Fruit fly (Drosophila melanogaster) whole organism, adult: ENCODE results near the gene Cpr72Ec.

Source experiments
- CG11617 ChIP-seq: fragments of 200-800 bp; sonication (Bioruptor generic); optimal IDR thresholded peaks from 2 replicates; lab custom pipeline; 2017; ENCODE audit warnings: mild to moderate bottlenecking, missing biosample characterization, missing genetic modification reagents, missing genetic modification characterization
- CG12768 ChIP-seq: fragments of 200-800 bp; sonication (Bioruptor generic); optimal IDR thresholded peaks from 2 replicates; lab custom pipeline; 2017; ENCODE audit warnings: missing biosample characterization, missing genetic modification characterization, mild to moderate bottlenecking, moderate library complexity, missing genetic modification reagents
- CG14711 ChIP-seq: fragments of 200-800 bp; sonication (Bioruptor generic); optimal IDR thresholded peaks from 2 replicates; lab custom pipeline; 2018; ENCODE audit warnings: missing biosample characterization, mild to moderate bottlenecking, missing genetic modification characterization, moderate library complexity
- CG1620 ChIP-seq: fragments of 200-800 bp; sonication (Bioruptor generic); optimal IDR thresholded peaks from 2 replicates; lab custom pipeline; 2016; ENCODE audit warnings: missing biosample characterization, missing genetic modification characterization
- CG33017 ChIP-seq: fragments of 200-800 bp; sonication (Bioruptor generic); optimal IDR thresholded peaks from 2 replicates; lab custom pipeline; 2018; ENCODE audit warnings: missing biosample characterization, mild to moderate bottlenecking, missing genetic modification characterization, moderate library complexity
- CG5204 ChIP-seq: fragments of 200-800 bp; sonication (Bioruptor generic); optimal IDR thresholded peaks from 2 replicates; lab custom pipeline; 2016; ENCODE audit warnings: missing biosample characterization, missing genetic modification characterization
- CG7045 ChIP-seq: fragments of 200-800 bp; sonication (Bioruptor generic); optimal IDR thresholded peaks from 2 replicates; lab custom pipeline; 2017; ENCODE audit warnings: missing biosample characterization, mild to moderate bottlenecking, missing genetic modification characterization
- CG7101 ChIP-seq: fragments of 200-800 bp; sonication (Bioruptor generic); optimal IDR thresholded peaks from 2 replicates; lab custom pipeline; 2018; ENCODE audit warnings: missing biosample characterization, mild to moderate bottlenecking, missing genetic modification characterization, moderate library complexity
- Clk ChIP-seq: fragments of 200-800 bp; sonication (Bioruptor generic); optimal IDR thresholded peaks from 2 replicates; lab custom pipeline; 2017; ENCODE audit warnings: missing biosample characterization, missing genetic modification characterization
- Crg-1 ChIP-seq: fragments of 200-800 bp; sonication (Bioruptor generic); optimal IDR thresholded peaks from 2 replicates; lab custom pipeline; 2016; ENCODE audit warnings: missing biosample characterization, missing genetic modification characterization
- Hr96 ChIP-seq: fragments of 200-800 bp; sonication (Bioruptor generic); optimal IDR thresholded peaks from 2 replicates; lab custom pipeline; 2016; ENCODE audit warnings: missing biosample characterization, missing genetic modification characterization
- Mnt ChIP-seq: fragments of 200-800 bp; sonication (Bioruptor generic); optimal IDR thresholded peaks from 2 replicates; lab custom pipeline; 2016; ENCODE audit warnings: missing biosample characterization, mild to moderate bottlenecking, missing genetic modification characterization
- bab1 ChIP-seq: fragments of 200-800 bp; sonication (Bioruptor generic); optimal IDR thresholded peaks from 3 replicates; lab custom pipeline; 2019; ENCODE audit warnings: missing biosample characterization, mild to moderate bottlenecking, missing genetic modification characterization, moderate library complexity
- cic ChIP-seq: fragments of 200-800 bp; sonication (Bioruptor generic); optimal IDR thresholded peaks from 2 replicates; lab custom pipeline; 2017; ENCODE audit warnings: missing biosample characterization, mild to moderate bottlenecking, missing genetic modification characterization, moderate library complexity
- cnc ChIP-seq, 2 experiments: fragments of >200 bp; optimal IDR thresholded peaks; 2 replicates each; lab custom pipeline; 2017
- kay ChIP-seq: fragments of 200-800 bp; sonication (Bioruptor generic); peaks from one replicate; lab custom pipeline; 2016; ENCODE audit warnings: missing biosample characterization, missing genetic modification characterization, borderline replicate concordance
- ovo ChIP-seq: fragments of 200-800 bp; sonication (Bioruptor generic); optimal IDR thresholded peaks from 2 replicates; lab custom pipeline; 2016; ENCODE audit warnings: missing biosample characterization, missing genetic modification characterization
- pad ChIP-seq: fragments of 200-800 bp; sonication (Bioruptor generic); optimal IDR thresholded peaks from 3 replicates; lab custom pipeline; 2017; ENCODE audit warnings: missing biosample characterization, missing genetic modification characterization, mild to moderate bottlenecking, moderate library complexity, missing genetic modification reagents
- tj ChIP-seq: fragments of 200-800 bp; sonication (Bioruptor generic); optimal IDR thresholded peaks from 3 replicates; lab custom pipeline; 2017; ENCODE audit warnings: missing biosample characterization, mild to moderate bottlenecking, missing genetic modification characterization, moderate library complexity
- toe ChIP-seq: fragments of 200-800 bp; sonication (Bioruptor generic); optimal IDR thresholded peaks from 2 replicates; lab custom pipeline; 2016; ENCODE audit warnings: missing biosample characterization, missing genetic modification characterization

Gene Cpr72Ec

DNA sequence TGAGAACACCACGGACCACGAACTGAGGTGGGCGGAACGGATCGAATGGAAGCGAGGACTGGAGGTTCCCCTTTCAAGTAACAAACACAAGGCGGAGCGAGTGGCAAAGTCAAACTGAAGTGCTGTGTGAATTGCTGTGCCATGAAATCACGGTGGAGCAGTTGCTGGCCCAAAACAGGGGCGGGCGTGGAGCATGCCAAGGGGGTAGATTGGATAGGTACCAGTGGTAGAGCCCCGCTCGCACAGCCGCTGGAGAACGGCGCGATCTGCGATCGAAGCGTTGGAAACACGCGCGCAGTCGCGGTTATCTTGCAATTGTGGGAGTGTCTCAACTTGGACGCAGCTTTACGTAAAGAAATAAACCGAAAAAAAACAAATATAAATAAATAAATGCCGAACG is 39.4 kb downstream of the Cpr72Ec start, which contains the start of gene CG13038:
TSS of gene CG13038 (minus strand) at position 118 of the 400 bp plus-strand sequence.
- TF ChIP-seq toe (GFP tag; lab: Kevin White, UChicago) (no peak), CG5204 (GFP tag; lab: Kevin White, UChicago) (no peak), CG7101 (tag; lab: Kevin White, UChicago) (no peak), CG33017 (tag; lab: Kevin White, UChicago) (no peak), cic (no peak), pad (GFP tag; lab: Kevin White, UChicago) (no peak), CG7045 (GFP tag; lab: Kevin White, UChicago) (no peak), CG12768 (GFP tag; lab: Kevin White, UChicago) (no peak), CG14711 (tag; lab: Kevin White, UChicago) (no peak)

DNA sequence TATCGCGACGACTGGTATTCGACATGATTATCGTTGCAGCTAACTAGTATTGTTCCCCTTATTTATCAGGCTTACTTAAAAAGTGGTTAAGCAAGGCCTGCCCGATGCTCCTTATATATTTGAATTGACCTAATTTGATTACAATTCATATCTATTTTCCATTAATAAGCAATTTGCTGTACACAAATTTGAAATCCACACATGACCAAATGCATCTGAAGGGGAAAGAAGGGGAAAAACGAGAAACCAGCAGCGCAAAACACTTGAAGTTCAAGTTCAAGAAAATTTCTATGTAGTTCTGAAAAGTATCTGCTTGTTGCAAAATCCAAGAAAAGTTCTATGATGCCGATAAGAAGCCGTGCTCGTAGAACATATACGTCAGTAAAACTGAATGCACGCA is 40.5 kb downstream of the Cpr72Ec start, which contains the start of the genes CG13040 and CG13039:
TSS of gene CG13040 (minus strand) at position 101 of the 400 bp plus-strand sequence.
TSS of gene CG13039 (minus strand) at position 106 of the 400 bp plus-strand sequence.
- no peak for TF ChIP-seq kay (GFP tag; lab: Kevin White, UChicago)

- TF ChIP-seq CG12768 (GFP tag; lab: Kevin White, UChicago) (no peak), pad (GFP tag; lab: Kevin White, UChicago) (no peak), Clk (GFP tag; lab: Kevin White, UChicago) (no peak), kay (GFP tag; lab: Kevin White, UChicago) (no peak), toe (GFP tag; lab: Kevin White, UChicago) (no peak), CG33017 (tag; lab: Kevin White, UChicago) (no peak), CG11617 (no peak), cic (no peak), CG5204 (GFP tag; lab: Kevin White, UChicago) (no peak), bab1 (GFP tag; lab: Kevin White, UChicago) (no peak), Mnt (GFP tag; lab: Kevin White, UChicago) (no peak), cnc (optimal IDR thresholded peaks at IDR 0.05; lab: Kevin White, UChicago) (no peak), CG1620 (GFP tag; lab: Kevin White, UChicago) (no peak), Crg-1 (GFP tag; lab: Kevin White, UChicago) (no peak)
Observed at dm6 chr3L:16323372-16323771, 43.8 kb downstream of the Cpr72Ec start, which contains the start of gene CG13059. TSS of gene CG13059 (plus strand) at chr3L:16323672.

dm6 chr3L:16321172-16321571 is 46.0 kb downstream of the Cpr72Ec start, which contains the start of gene CG42718:
TSS of gene CG42718 (minus strand) at chr3L:16321272.
- TF ChIP-seq cnc (optimal IDR thresholded peaks at IDR 0.05; lab: Kevin White, UChicago) = no peak
- no peak for TF ChIP-seq CG14711 (tag; lab: Kevin White, UChicago)
- TF ChIP-seq toe (GFP tag; lab: Kevin White, UChicago) = no peak
- no peak for TF ChIP-seq CG33017 (tag; lab: Kevin White, UChicago)
- TF ChIP-seq Hr96 = no peak
- TF ChIP-seq kay (GFP tag; lab: Kevin White, UChicago) = no peak
- no peak for TF ChIP-seq Clk (GFP tag; lab: Kevin White, UChicago)
- no peak for TF ChIP-seq bab1 (GFP tag; lab: Kevin White, UChicago)
- TF ChIP-seq CG12768 (GFP tag; lab: Kevin White, UChicago) = no peak
- TF ChIP-seq cic = no peak
- no peak for TF ChIP-seq Crg-1 (GFP tag; lab: Kevin White, UChicago)
- no peak for TF ChIP-seq CG7045 (GFP tag; lab: Kevin White, UChicago)
- TF ChIP-seq pad (GFP tag; lab: Kevin White, UChicago) = no peak
- TF ChIP-seq ovo (GFP tag; lab: Kevin White, UChicago) = no peak
- no peak for TF ChIP-seq CG11617
- no peak for TF ChIP-seq CG1620 (GFP tag; lab: Kevin White, UChicago)

- TF ChIP-seq Crg-1 (GFP tag; lab: Kevin White, UChicago) (no peak), cnc (optimal IDR thresholded peaks at IDR 0.05; lab: Kevin White, UChicago) (no peak), CG5204 (GFP tag; lab: Kevin White, UChicago) (no peak), tj (GFP tag; lab: Kevin White, UChicago) (no peak), CG12768 (GFP tag; lab: Kevin White, UChicago) (no peak), CG7045 (GFP tag; lab: Kevin White, UChicago) (no peak), ovo (GFP tag; lab: Kevin White, UChicago) (no peak), Clk (GFP tag; lab: Kevin White, UChicago) (no peak), CG1620 (GFP tag; lab: Kevin White, UChicago) (no peak), Mnt (GFP tag; lab: Kevin White, UChicago) (no peak), CG11617 (no peak), cic (no peak), bab1 (GFP tag; lab: Kevin White, UChicago) (no peak), pad (GFP tag; lab: Kevin White, UChicago) (no peak)
Observed at dm6 chr3L:16319399-16319906, 47.7 kb downstream of the Cpr72Ec start, which contains the start of the genes CG13041 and CG13060. TSS of gene CG13041 (minus strand) at chr3L:16319526. TSS of gene CG13060 (plus strand) at chr3L:16319856.

dm6 chr3L:16317724-16318123 is 49.4 kb downstream of the Cpr72Ec start, which contains the start of gene Nplp3:
TSS of gene Nplp3 (plus strand) at chr3L:16318024.
- TF ChIP-seq CG33017 (tag; lab: Kevin White, UChicago) (no peak), CG7045 (GFP tag; lab: Kevin White, UChicago) (no peak), CG11617 (no peak), Mnt (GFP tag; lab: Kevin White, UChicago) (no peak), Hr96 (no peak), CG12768 (GFP tag; lab: Kevin White, UChicago) (no peak), cic (no peak), tj (GFP tag; lab: Kevin White, UChicago) (no peak)
